Fruit fly (Drosophila melanogaster): ENCODE measurements around the gene FucT6.

DNA sequence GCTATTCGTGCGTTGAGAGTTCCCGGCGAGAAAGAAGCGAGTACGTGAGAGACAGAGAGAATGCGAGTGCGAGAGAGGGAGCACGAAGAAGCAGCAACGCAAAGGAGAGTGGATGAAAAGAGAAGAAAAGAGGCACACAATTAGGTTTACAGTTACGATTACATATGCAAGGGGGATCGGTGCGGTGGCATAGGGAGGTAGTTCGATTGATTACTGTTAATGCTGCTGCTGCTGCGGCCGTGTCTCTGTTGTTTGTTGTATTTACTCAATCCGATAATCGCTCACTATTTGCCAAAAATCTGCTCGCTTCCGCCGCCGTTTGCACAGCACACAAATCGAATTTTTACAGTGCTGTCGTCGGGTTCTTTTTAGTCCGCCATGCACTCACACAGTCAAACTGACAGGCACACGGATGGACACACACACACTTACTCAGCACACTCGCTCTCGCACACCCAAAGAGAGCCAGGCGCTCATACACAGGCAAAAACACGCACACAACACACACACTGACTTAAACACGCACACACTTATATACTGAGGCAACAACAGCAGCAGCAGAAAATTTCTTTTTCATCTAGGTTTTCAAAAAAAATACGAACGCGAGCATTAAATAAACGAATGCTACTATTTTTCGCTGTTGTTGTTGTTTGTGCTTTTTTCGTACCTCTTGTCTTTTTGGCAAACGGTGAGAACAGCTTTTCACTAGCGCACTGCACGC lies 4.2 kb upstream of the FucT6 start:
- TF ChIP-seq gsb (GFP tag; IDR thresholded peaks at IDR 0.05), result no peak
- no peak for TF ChIP-seq da (GFP tag; optimal IDR thresholded peaks at IDR 0.05)
- TF ChIP-seq pros (GFP tag; optimal IDR thresholded peaks at IDR 0.05), result no peak
- TF ChIP-seq CG8290 (GFP tag; optimal IDR thresholded peaks at IDR 0.05), result no peak
- no peak for TF ChIP-seq CG8290 (tag; optimal IDR thresholded peaks at IDR 0.05)
- peak; percentile 3 for TF ChIP-seq CG15073 (GFP tag; optimal IDR thresholded peaks at IDR 0.05)
- TF ChIP-seq slou (GFP tag; optimal IDR thresholded peaks at IDR 0.05), result no peak
- TF ChIP-seq CG5245 (GFP tag; optimal IDR thresholded peaks at IDR 0.05), result no peak
- TF ChIP-seq CG8478 (optimal IDR thresholded peaks at IDR 0.05), result peak; percentile 86
- TF ChIP-seq Sin3A (optimal IDR thresholded peaks at IDR 0.05), result no peak
- TF ChIP-seq al (GFP tag; IDR thresholded peaks at IDR 0.05), result no peak
- peak; percentile 3 for TF ChIP-seq zf30C (GFP tag; optimal IDR thresholded peaks at IDR 0.05)

Measured in whole organism, embryonic.